Worm (Caenorhabditis elegans): ENCODE results near the gene F42C5.6.
A peak's percentile ranks its signal among the peaks of the same experiment; 100 is the strongest.

DNA sequence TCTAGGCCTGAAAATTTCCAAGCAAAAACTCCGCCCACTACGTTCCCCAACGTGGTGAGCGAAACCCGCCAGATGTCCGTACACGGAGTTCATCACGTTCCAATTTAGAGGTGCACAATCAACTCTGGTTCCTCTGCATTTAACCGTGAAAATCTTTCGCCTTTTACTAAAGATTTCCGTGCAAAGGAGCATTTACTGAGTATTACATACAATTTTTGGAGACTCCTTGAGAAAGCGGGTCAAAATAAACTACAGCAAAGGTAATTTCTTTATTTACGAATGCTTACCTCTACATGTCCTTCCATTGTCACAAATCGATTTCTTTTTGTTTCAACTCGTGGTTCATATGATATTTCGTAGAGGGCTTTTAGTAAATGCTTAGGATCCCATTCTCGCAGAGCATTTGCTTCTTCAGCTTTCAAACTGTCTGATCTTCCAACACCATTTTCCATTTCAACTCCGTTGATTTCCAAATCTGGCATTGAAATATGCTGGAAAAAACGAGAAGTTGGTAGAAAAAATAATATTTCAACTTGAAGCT, 7.8 kb upstream of the F42C5.6 start, which contains the start of gene F42C5.9:
- TF ChIP-seq cebp-2 (GFP tag; IDR thresholded peaks at IDR 0.05) (no peak), lin-35 (GFP tag; optimal IDR thresholded peaks at IDR 0.05) (no peak), bed-2 (GFP tag; IDR thresholded peaks at IDR 0.05) (no peak), xnd-1 (tag; optimal IDR thresholded peaks at IDR 0.05) (peak; percentile 93), nfya-1 (tag; optimal IDR thresholded peaks at IDR 0.05; ENCODE audit: borderline replicate concordance, insufficient read depth) (no peak), somi-1 (GFP tag; optimal IDR thresholded peaks at IDR 0.05) (no peak), Y53F4B.3 (GFP tag; IDR thresholded peaks at IDR 0.05) (peak; percentile 50; the same call in 1 of the 2 replicates), egl-18 (GFP tag; IDR thresholded peaks at IDR 0.05) (no peak)
